Worm (Caenorhabditis elegans): ENCODE measurements around the gene T24C4.10.
A peak's percentile ranks its signal among the peaks of the same experiment; 100 is the strongest.

Gene T24C4.10

ce11 chrIII:886726-887125 is 4.3 kb downstream of the T24C4.10 start, which contains the start of gene zer-1:
zer-1 (minus strand) TSS chrIII:886793.
- TF ChIP-seq zag-1 (tag; optimal IDR thresholded peaks at IDR 0.05) (no peak), snpc-4 (tag; optimal IDR thresholded peaks at IDR 0.05) (no peak), nhr-11 (tag; optimal IDR thresholded peaks at IDR 0.05) (no peak), sma-3 (GFP tag; optimal IDR thresholded peaks at IDR 0.05) (no peak), unc-55 (GFP tag; optimal IDR thresholded peaks at IDR 0.05) (no peak), nhr-6 (tag; optimal IDR thresholded peaks at IDR 0.05) (no peak), blmp-1 (tag; optimal IDR thresholded peaks at IDR 0.05; ENCODE audit: insufficient read depth) (peak; percentile 67), crh-2 (tag; optimal IDR thresholded peaks at IDR 0.05) (peak; percentile 8), unc-39 (tag; optimal IDR thresholded peaks at IDR 0.05) (no peak)

- TF ChIP-seq blmp-1 (tag; optimal IDR thresholded peaks at IDR 0.05; ENCODE audit: insufficient read depth) = no peak
These were observed 7.4 kb downstream of the T24C4.10 start for ce11 chrIII:883595-883994.

ce11 chrIII:881460-881859 is 9.6 kb downstream of the T24C4.10 start:
- TF ChIP-seq skn-1 (tag; optimal IDR thresholded peaks at IDR 0.05) (no peak), ztf-1 (GFP tag; conservative IDR thresholded peaks at IDR 0.05) (no peak), blmp-1 (tag; optimal IDR thresholded peaks at IDR 0.05; ENCODE audit: insufficient read depth) (no peak), ama-1 (optimal IDR thresholded peaks at IDR 0.05) (no peak), unc-39 (tag; optimal IDR thresholded peaks at IDR 0.05) (no peak), nhr-10 (tag; optimal IDR thresholded peaks at IDR 0.05) (no peak), dmd-4 (tag; optimal IDR thresholded peaks at IDR 0.05) (no peak)

- no peak for TF ChIP-seq nhr-10 (tag; optimal IDR thresholded peaks at IDR 0.05)
- no peak for TF ChIP-seq C34F6.9 (tag; optimal IDR thresholded peaks at IDR 0.05)
- no peak for TF ChIP-seq ztf-4 (tag; optimal IDR thresholded peaks at IDR 0.05)
- no peak for TF ChIP-seq sem-4 (tag; optimal IDR thresholded peaks at IDR 0.05)
- TF ChIP-seq mdl-1 (tag; optimal IDR thresholded peaks at IDR 0.05) = no peak
- no peak for TF ChIP-seq nhr-237 (tag; optimal IDR thresholded peaks at IDR 0.05)
- TF ChIP-seq R02D3.7 (tag; optimal IDR thresholded peaks at IDR 0.05) = no peak
- TF ChIP-seq ama-1 (optimal IDR thresholded peaks at IDR 0.05) = no peak
- no peak for TF ChIP-seq snpc-4 (tag; optimal IDR thresholded peaks at IDR 0.05)
- TF ChIP-seq mbf-1 (tag; optimal IDR thresholded peaks at IDR 0.05) = no peak
- TF ChIP-seq nhr-21 (tag; optimal IDR thresholded peaks at IDR 0.05) = no peak
These were observed 10.2 kb downstream of the T24C4.10 start for ce11 chrIII:880840-881239.

- TF ChIP-seq nhr-12 (tag; optimal IDR thresholded peaks at IDR 0.05) (no peak), blmp-1 (tag; optimal IDR thresholded peaks at IDR 0.05; ENCODE audit: insufficient read depth) (no peak), aly-2 (tag; optimal IDR thresholded peaks at IDR 0.05) (no peak), C34F6.9 (tag; optimal IDR thresholded peaks at IDR 0.05) (no peak), lsy-2 (tag; optimal IDR thresholded peaks at IDR 0.05) (no peak), elt-1 (tag; optimal IDR thresholded peaks at IDR 0.05) (no peak), F13H6.1 (tag; optimal IDR thresholded peaks at IDR 0.05) (no peak), ama-1 (optimal IDR thresholded peaks at IDR 0.05) (no peak), lin-11 (tag; optimal IDR thresholded peaks at IDR 0.05) (no peak), unc-55 (GFP tag; optimal IDR thresholded peaks at IDR 0.05) (no peak)
These were observed 11.4 kb downstream of the T24C4.10 start, which contains the start of the genes T24C4.5 and ucr-2.3 for ce11 chrIII:879634-880033. T24C4.5 (minus strand) TSS chrIII:879734. ucr-2.3 (plus strand) TSS chrIII:879860.

ce11 chrIII:873432-873831 is 17.6 kb downstream of the T24C4.10 start, which contains the start of gene clc-19:
clc-19 (minus strand) TSS chrIII:873566.
- TF ChIP-seq unc-39 (tag; optimal IDR thresholded peaks at IDR 0.05) (no peak), fos-1 (tag; optimal IDR thresholded peaks at IDR 0.05) (peak; percentile 88)

- TF ChIP-seq gmeb-1 (tag; optimal IDR thresholded peaks at IDR 0.05) = no peak
- TF ChIP-seq peb-1 (tag; optimal IDR thresholded peaks at IDR 0.05) = no peak
- no peak for TF ChIP-seq mbf-1 (tag; optimal IDR thresholded peaks at IDR 0.05)
- no peak for TF ChIP-seq Y55F3AM.14 (GFP tag; optimal IDR thresholded peaks at IDR 0.05)
- no peak for TF ChIP-seq ceh-82 (tag; optimal IDR thresholded peaks at IDR 0.05)
- no peak for TF ChIP-seq ztf-11 (tag; optimal IDR thresholded peaks at IDR 0.05)
- no peak for TF ChIP-seq fos-1 (tag; optimal IDR thresholded peaks at IDR 0.05)
- no peak for TF ChIP-seq F13H6.1 (tag; optimal IDR thresholded peaks at IDR 0.05)
These were observed 18.7 kb downstream of the T24C4.10 start, which contains the start of the genes T24C4.3 and clc-20 for ce11 chrIII:872373-872772. T24C4.3 (minus strand) TSS chrIII:872473. clc-20 (plus strand) TSS chrIII:872583.

All from whole organism, L2 larva.